Worm (Caenorhabditis elegans) whole organism, L4 larva: Measurements from ENCODE around the gene Y55F3BR.6.

Experiments used
- R02D3.7 ChIP-seq: fragments of 150-350 bp; sonication (generic microtip); optimal IDR thresholded peaks from 3 replicates; lab custom pipeline; 2014; ENCODE audit warnings: missing biosample characterization, missing genetic modification characterization
- fkh-10 ChIP-seq: fragments of 150-350 bp; optimal IDR thresholded peaks from 2 replicates; lab custom pipeline; 2014; ENCODE audit warnings: missing biosample characterization, missing genetic modification reagents, missing genetic modification characterization
- nhr-11 ChIP-seq: fragments of 150-350 bp; optimal IDR thresholded peaks from 2 replicates; lab custom pipeline; 2014; ENCODE audit warnings: missing biosample characterization, missing genetic modification characterization
- pha-4 ChIP-seq, 2 experiments: fragments of 150-350 bp in 1 of 2; fragments of 200-800 bp in 1 of 2; sonication (Bioruptor generic) in 1 of 2; IDR thresholded peaks in 1 of 2; optimal IDR thresholded peaks in 1 of 2; 2 replicates each; pipeline versions ENCODE4 v1.3.6 to Lab custom; 2014 to 2022; ENCODE audit warnings: missing genetic modification characterization in 2 of 2, missing genetic modification reagents in 2 of 2, missing biosample characterization in 1 of 2, missing compliant biosample characterization in 1 of 2

DNA sequence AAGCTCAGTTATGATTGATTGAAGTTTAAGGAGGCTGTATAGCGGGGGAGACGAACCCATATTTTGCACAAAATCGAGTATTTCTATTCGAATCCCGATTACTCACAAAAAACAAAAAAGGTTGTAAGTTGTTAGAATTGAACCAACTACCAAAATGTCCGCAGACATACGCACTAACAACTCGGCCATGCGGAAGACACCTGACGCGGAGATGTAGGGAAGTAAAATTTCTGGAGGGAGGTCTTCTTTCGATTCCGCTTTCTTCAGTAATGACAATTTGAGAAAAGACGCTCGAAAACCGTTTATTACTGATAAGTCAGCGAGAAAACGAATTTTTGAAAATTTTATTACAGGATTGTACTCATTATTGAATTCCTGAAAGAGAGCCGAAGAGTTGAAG, 24.0 kb downstream of the Y55F3BR.6 start:
- TF ChIP-seq nhr-11 (tag; lab: Kevin White, UChicago) (no peak), R02D3.7 (no peak), pha-4 (GFP tag; IDR thresholded peaks at IDR 0.05; lab: Robert Waterston, UW) (no peak), pha-4 (tag; optimal IDR thresholded peaks at IDR 0.05; lab: Kevin White, UChicago) (no peak), fkh-10 (GFP tag; lab: Kevin White, UChicago) (no peak)
